Worm (Caenorhabditis elegans): ENCODE measurements around the gene lst-2.

- TF ChIP-seq snpc-4 (GFP tag; optimal IDR thresholded peaks at IDR 0.05) (no peak), snpc-4 (tag; optimal IDR thresholded peaks at IDR 0.05) (no peak), ztf-3 (GFP tag; optimal IDR thresholded peaks at IDR 0.05) (no peak), nhr-90 (tag; optimal IDR thresholded peaks at IDR 0.05) (no peak), nhr-80 (tag; optimal IDR thresholded peaks at IDR 0.05) (peak; percentile 58), rpc-1 (optimal IDR thresholded peaks at IDR 0.05) (no peak), rpc-1 (tag; optimal IDR thresholded peaks at IDR 0.05) (no peak), ztf-6 (GFP tag; IDR thresholded peaks at IDR 0.05) (no peak), unc-62 (GFP tag; optimal IDR thresholded peaks at IDR 0.05) (peak; percentile 8), ama-1 (optimal IDR thresholded peaks at IDR 0.05) (no peak), ama-1 (GFP tag; optimal IDR thresholded peaks at IDR 0.05) (no peak), ztf-28 (GFP tag; IDR thresholded peaks at IDR 0.05) (no peak), attf-5 (GFP tag; optimal IDR thresholded peaks at IDR 0.05) (no peak)
These were observed 24.1 kb downstream of the lst-2 start for ce11 chrX:4359030-4359429.

All from whole organism, young adult.